Comparison of ENCODE assay signal across 3 fruit fly cellular contexts in genomic region chr3L:2114687-2115444, dm6.
TF ChIP-seq lines count a peak whose summit lies in the region.

No protein-coding gene starts in this region.

- no peak for TF ChIP-seq CTCF in whole organism, embryonic (GFP tag; optimal IDR thresholded peaks at IDR 0.05; lab: Kevin White, UChicago)

TF ChIP-seq in whole organism, adult, 20 proteins besides CTCF, POLR2A, EP300 and RAD21:
- TF ChIP-seq Clk (GFP tag; optimal IDR thresholded peaks at IDR 0.05; lab: Kevin White, UChicago) (no peak), kay (GFP tag; lab: Kevin White, UChicago; ENCODE audit: borderline replicate concordance) (peak; percentile 57), bab1 (GFP tag; optimal IDR thresholded peaks at IDR 0.05; lab: Kevin White, UChicago) (no peak), CG1620 (GFP tag; optimal IDR thresholded peaks at IDR 0.05; lab: Kevin White, UChicago) (no peak)
TF ChIP-seq in whole organism, adult: peak in this region for 1.

TF ChIP-seq in whole organism, embryonic, 481 proteins besides CTCF, POLR2A, EP300 and RAD21:
- no peak for TF ChIP-seq GATAe (GFP tag; conservative IDR thresholded peaks at IDR 0.05; lab: Robert Waterston, UW)
- TF ChIP-seq Deaf1 (tag; optimal IDR thresholded peaks at IDR 0.05; lab: Kevin White, UChicago), result peak; percentile 79
- TF ChIP-seq Pdp1 (GFP tag; optimal IDR thresholded peaks at IDR 0.05; lab: Kevin White, UChicago), result peak in 1 of 2 experiments; percentile 15
- TF ChIP-seq sd (tag; optimal IDR thresholded peaks at IDR 0.05; lab: Kevin White, UChicago), result peak; percentile 58
- TF ChIP-seq MTF-1 (GFP tag; optimal IDR thresholded peaks at IDR 0.05; lab: Kevin White, UChicago; ENCODE audit: borderline replicate concordance), result peak; percentile 8
- TF ChIP-seq ttk (GFP tag; IDR thresholded peaks at IDR 0.05; lab: Robert Waterston, UW), result 0 out of 2 replicates have a peak, but pooled peaks have one; percentile 23
- TF ChIP-seq cg (GFP tag; optimal IDR thresholded peaks at IDR 0.05; lab: Kevin White, UChicago), result peak; percentile 57
- TF ChIP-seq kah (GFP tag; optimal IDR thresholded peaks at IDR 0.05; lab: Kevin White, UChicago), result peak; percentile 55
- TF ChIP-seq Meics (GFP tag; optimal IDR thresholded peaks at IDR 0.05; lab: Kevin White, UChicago), result no peak
- 0 out of 3 replicates have a peak, but pooled peaks have one; percentile 27 for TF ChIP-seq so (GFP tag; IDR thresholded peaks at IDR 0.05; lab: Robert Waterston, UW)

TF ChIP-seq in whole organism, prepupa, 60 proteins besides CTCF, POLR2A, EP300 and RAD21:
- TF ChIP-seq svp (GFP tag; lab: Kevin White, UChicago) (peak; percentile 10), CG15336 (GFP tag; IDR thresholded peaks at IDR 0.05; lab: Robert Waterston, UW) (no peak)
